Worm (Caenorhabditis elegans): ENCODE results near the gene dmsr-13.

Gene dmsr-13

ce11 chrV:6803992-6804391, 15.7 kb downstream of the dmsr-13 start, which contains the start of gene dmsr-11:
Gene dmsr-11 (minus strand): TSS chrV:6804092.
- TF ChIP-seq hlh-26 (GFP tag; conservative IDR thresholded peaks at IDR 0.05) (no peak), ztf-3 (GFP tag; optimal IDR thresholded peaks at IDR 0.05) (no peak), ceh-79 (tag; optimal IDR thresholded peaks at IDR 0.05) (no peak), ekl-4 (GFP tag; IDR thresholded peaks at IDR 0.05) (no peak), F39B2.1 (GFP tag; IDR thresholded peaks at IDR 0.05) (no peak)

DNA sequence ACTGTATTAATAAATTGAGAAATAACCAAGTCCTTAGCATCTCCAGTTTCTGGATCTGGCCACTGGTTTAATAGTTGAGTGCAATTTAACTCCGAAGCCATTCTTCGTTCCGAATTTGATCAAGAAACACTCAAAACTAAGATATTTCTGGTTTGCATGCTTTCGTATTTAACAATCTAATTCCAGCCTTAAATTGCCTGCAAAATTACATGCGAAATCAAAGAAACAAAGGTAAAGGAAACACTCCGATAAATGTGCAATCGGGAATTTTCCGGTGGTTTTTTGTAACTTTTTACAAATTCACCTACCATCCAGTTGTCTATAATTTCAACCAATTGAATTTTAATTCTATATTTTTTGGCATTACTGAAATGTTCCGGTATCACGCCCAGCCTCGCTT, 17.9 kb downstream of the dmsr-13 start, which contains the start of gene dmsr-10:
TSS of gene dmsr-10 (minus strand) at position 101 of the 400 bp plus-strand sequence.
- TF ChIP-seq tbp1 (GFP tag; optimal IDR thresholded peaks at IDR 0.05) (no peak), cebp-1 (GFP tag; IDR thresholded peaks at IDR 0.05) (no peak), cebp-1 (tag; optimal IDR thresholded peaks at IDR 0.05) (no peak), sptf-2 (GFP tag; optimal IDR thresholded peaks at IDR 0.05) (no peak), fkh-3 (tag; optimal IDR thresholded peaks at IDR 0.05) (no peak), mcd-1 (GFP tag; IDR thresholded peaks at IDR 0.05) (no peak), F57C9.4 (tag; optimal IDR thresholded peaks at IDR 0.05) (no peak), F39B2.1 (GFP tag; IDR thresholded peaks at IDR 0.05) (no peak), F22D6.2 (tag; optimal IDR thresholded peaks at IDR 0.05) (no peak), ceh-100 (GFP tag; IDR thresholded peaks at IDR 0.05) (no peak), ceh-91 (GFP tag; IDR thresholded peaks at IDR 0.05) (no peak), bed-2 (GFP tag; IDR thresholded peaks at IDR 0.05) (no peak), F37B4.10 (GFP tag; IDR thresholded peaks at IDR 0.05) (no peak), bed-1 (GFP tag; IDR thresholded peaks at IDR 0.05) (no peak)

- no peak for TF ChIP-seq hlh-12 (tag; optimal IDR thresholded peaks at IDR 0.05)
- TF ChIP-seq lin-35 (GFP tag; optimal IDR thresholded peaks at IDR 0.05), result no peak
- TF ChIP-seq ZK185.1 (tag; optimal IDR thresholded peaks at IDR 0.05; ENCODE audit: poor library complexity, severe bottlenecking), result no peak
- TF ChIP-seq lin-54 (GFP tag; optimal IDR thresholded peaks at IDR 0.05), result no peak
- TF ChIP-seq C17E4.6 (GFP tag; IDR thresholded peaks at IDR 0.05), result no peak
- TF ChIP-seq bed-2 (GFP tag; IDR thresholded peaks at IDR 0.05), result no peak
- TF ChIP-seq tbp1 (GFP tag; optimal IDR thresholded peaks at IDR 0.05), result no peak
Measured at ce11 chrV:6799564-6799963, 20.1 kb downstream of the dmsr-13 start, which contains the start of gene dmsr-9. Gene dmsr-9 (minus strand): TSS chrV:6799664.

- TF ChIP-seq egl-44 (GFP tag; IDR thresholded peaks at IDR 0.05) (no peak), cebp-2 (GFP tag; IDR thresholded peaks at IDR 0.05) (no peak), hmg-1.2 (GFP tag; IDR thresholded peaks at IDR 0.05) (peak; percentile 91; the same call in 1 of the 2 replicates), hsf-1 (GFP tag; IDR thresholded peaks at IDR 0.05) (no peak), lin-40 (tag; optimal IDR thresholded peaks at IDR 0.05) (no peak)
Measured at ce11 chrV:6796894-6797293, 22.8 kb downstream of the dmsr-13 start.

DNA sequence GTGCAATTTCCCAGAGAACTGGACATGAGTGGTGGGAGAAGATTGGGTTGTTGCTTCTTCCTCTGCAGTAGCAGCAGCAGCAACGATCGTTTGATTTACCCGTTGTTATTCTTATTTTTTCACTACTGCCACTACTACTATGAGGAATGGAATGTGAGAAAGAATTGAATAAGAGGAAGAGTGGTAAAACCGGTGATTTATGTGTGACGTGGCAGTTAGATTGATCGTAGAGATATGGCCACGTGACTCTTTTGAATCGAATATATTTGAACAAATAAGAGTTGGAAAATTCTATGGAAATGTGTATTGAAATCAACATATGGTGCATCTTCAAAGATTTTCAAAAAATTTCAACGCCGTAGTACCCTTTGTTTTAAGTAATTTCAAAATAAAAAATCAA, 23.4 kb downstream of the dmsr-13 start:
- no peak for TF ChIP-seq madf-3 (GFP tag; IDR thresholded peaks at IDR 0.05)
- no peak for TF ChIP-seq B0336.3 (GFP tag; IDR thresholded peaks at IDR 0.05)
- no peak for TF ChIP-seq Y56A3A.18 (GFP tag; IDR thresholded peaks at IDR 0.05)
- TF ChIP-seq lin-40 (tag; optimal IDR thresholded peaks at IDR 0.05), result no peak
- TF ChIP-seq lin-54 (GFP tag; optimal IDR thresholded peaks at IDR 0.05), result no peak
- TF ChIP-seq lsy-27 (tag; optimal IDR thresholded peaks at IDR 0.05; ENCODE audit: borderline replicate concordance, insufficient read depth), result no peak
- no peak for TF ChIP-seq hlh-12 (tag; optimal IDR thresholded peaks at IDR 0.05)
- TF ChIP-seq somi-1 (GFP tag; optimal IDR thresholded peaks at IDR 0.05), result no peak
- no peak for TF ChIP-seq ztf-25 (GFP tag; IDR thresholded peaks at IDR 0.05)
